Worm (Caenorhabditis elegans) whole organism, late embryonic: ENCODE results near the gene Y102F5A.1.

ENCODE experiments used
- C08G9.2 ChIP-seq: sonication (generic microtip); optimal IDR thresholded peaks from 2 replicates; lab custom pipeline; 2016; ENCODE audit warnings: mild to moderate bottlenecking, missing genetic modification characterization, moderate library complexity, missing compliant biosample characterization
- C38D4.7 ChIP-seq: fragments of 200-800 bp; sonication (Bioruptor generic); optimal IDR thresholded peaks from 2 replicates; lab custom pipeline; 2018; ENCODE audit warnings: mild to moderate bottlenecking, missing genetic modification characterization, moderate library complexity, missing compliant biosample characterization
- F13H6.1 ChIP-seq: sonication (generic microtip); optimal IDR thresholded peaks from 2 replicates; lab custom pipeline; 2016; ENCODE audit warnings: missing genetic modification characterization, missing compliant biosample characterization
- K02D7.2 ChIP-seq: sonication (generic microtip); optimal IDR thresholded peaks from 2 replicates; lab custom pipeline; 2017; ENCODE audit warnings: mild to moderate bottlenecking, missing genetic modification characterization, missing compliant biosample characterization
- ama-1 ChIP-seq: fragments of 150-350 bp; optimal IDR thresholded peaks from 2 replicates; lab custom pipeline; 2014
- ceh-24 ChIP-seq: sonication (generic microtip); optimal IDR thresholded peaks from 2 replicates; lab custom pipeline; 2016; ENCODE audit warnings: mild to moderate bottlenecking, missing genetic modification characterization, missing compliant biosample characterization
- ceh-30 ChIP-seq: fragments of 150-350 bp; optimal IDR thresholded peaks from 2 replicates; lab custom pipeline; 2014; ENCODE audit warnings: missing biosample characterization, missing genetic modification characterization
- ceh-31 ChIP-seq: sonication (generic microtip); optimal IDR thresholded peaks from 2 replicates; lab custom pipeline; 2016; ENCODE audit warnings: missing genetic modification characterization, missing compliant biosample characterization
- ceh-34 ChIP-seq: sonication (generic microtip); optimal IDR thresholded peaks from 2 replicates; lab custom pipeline; 2016; ENCODE audit warnings: mild to moderate bottlenecking, missing genetic modification characterization, missing compliant biosample characterization
- ceh-45 ChIP-seq: fragments of 200-800 bp; sonication (Bioruptor generic); IDR thresholded peaks from 2 replicates; pipeline ENCODE4 v1.3.6; 2022; ENCODE audit warnings: missing genetic modification reagents, missing genetic modification characterization, missing compliant biosample characterization
- ceh-48 ChIP-seq: sonication (generic microtip); optimal IDR thresholded peaks from 2 replicates; lab custom pipeline; 2016; ENCODE audit warnings: missing genetic modification characterization, inconsistent platforms, missing compliant biosample characterization
- ceh-6 ChIP-seq: fragments of 200-800 bp; sonication (Bioruptor generic); optimal IDR thresholded peaks from 2 replicates; lab custom pipeline; 2018; ENCODE audit warnings: mild to moderate bottlenecking, missing genetic modification characterization, missing compliant biosample characterization
- ceh-9 ChIP-seq: sonication (generic microtip); optimal IDR thresholded peaks from 2 replicates; lab custom pipeline; 2016; ENCODE audit warnings: mild to moderate bottlenecking, missing genetic modification characterization, inconsistent platforms, missing compliant biosample characterization
- elt-2 ChIP-seq: sonication (generic microtip); optimal IDR thresholded peaks from 2 replicates; lab custom pipeline; 2016; ENCODE audit warnings: missing genetic modification reagents, missing genetic modification characterization, missing compliant biosample characterization
- elt-4 ChIP-seq: sonication (generic microtip); optimal IDR thresholded peaks from 2 replicates; lab custom pipeline; 2016; ENCODE audit warnings: missing genetic modification characterization, missing compliant biosample characterization
- eyg-1 ChIP-seq: sonication (generic microtip); optimal IDR thresholded peaks from 2 replicates; lab custom pipeline; 2016; ENCODE audit warnings: missing genotype, missing genetic modification characterization, missing compliant biosample characterization
- fkh-10 ChIP-seq: fragments of 150-350 bp; optimal IDR thresholded peaks from 2 replicates; lab custom pipeline; 2014; ENCODE audit warnings: missing biosample characterization, missing genetic modification reagents, missing genetic modification characterization
- fkh-6 ChIP-seq: sonication (generic microtip); optimal IDR thresholded peaks from 2 replicates; lab custom pipeline; 2016; ENCODE audit warnings: missing genetic modification characterization, missing compliant biosample characterization
- gmeb-2 ChIP-seq: sonication (generic microtip); optimal IDR thresholded peaks from 2 replicates; lab custom pipeline; 2016; ENCODE audit warnings: missing genetic modification characterization, inconsistent platforms, missing compliant biosample characterization
- hlh-15 ChIP-seq: sonication (generic microtip); optimal IDR thresholded peaks from 2 replicates; lab custom pipeline; 2016; ENCODE audit warnings: missing genetic modification characterization, missing compliant biosample characterization
- hlh-30 ChIP-seq: sonication (generic microtip); optimal IDR thresholded peaks from 2 replicates; lab custom pipeline; 2017; ENCODE audit warnings: antibody characterized with exemption, missing genetic modification characterization, missing compliant biosample characterization; ENCODE audit not compliant: insufficient read depth
- madf-2 ChIP-seq: sonication (generic microtip); optimal IDR thresholded peaks from 2 replicates; lab custom pipeline; 2017; ENCODE audit warnings: missing genetic modification characterization, missing compliant biosample characterization
- nhr-11 ChIP-seq: fragments of 150-350 bp; optimal IDR thresholded peaks from 2 replicates; lab custom pipeline; 2014; ENCODE audit warnings: missing biosample characterization, missing genetic modification characterization
- nhr-232 ChIP-seq: sonication (generic microtip); optimal IDR thresholded peaks from 2 replicates; lab custom pipeline; 2016; ENCODE audit warnings: missing genetic modification characterization, missing compliant biosample characterization
- pag-3 ChIP-seq: sonication (generic microtip); optimal IDR thresholded peaks from 2 replicates; lab custom pipeline; 2016; ENCODE audit warnings: missing compliant biosample characterization, missing genetic modification characterization, borderline replicate concordance
- pha-4 ChIP-seq: fragments of 150-350 bp; optimal IDR thresholded peaks from 2 replicates; lab custom pipeline; 2018; ENCODE audit warnings: missing biosample characterization, missing genetic modification reagents, missing genetic modification characterization
- ref-2 ChIP-seq: sonication (generic microtip); optimal IDR thresholded peaks from 2 replicates; lab custom pipeline; 2016; ENCODE audit warnings: missing genetic modification characterization, missing compliant biosample characterization
- rnt-1 ChIP-seq: sonication (generic microtip); optimal IDR thresholded peaks from 2 replicates; lab custom pipeline; 2016; ENCODE audit warnings: missing genetic modification characterization, missing compliant biosample characterization
- syd-9 ChIP-seq: sonication (generic microtip); optimal IDR thresholded peaks from 2 replicates; lab custom pipeline; 2016; ENCODE audit warnings: mild to moderate bottlenecking, missing genetic modification characterization, moderate library complexity, missing compliant biosample characterization
- tbx-2 ChIP-seq: sonication (generic microtip); optimal IDR thresholded peaks from 2 replicates; lab custom pipeline; 2016; ENCODE audit warnings: missing genetic modification characterization, missing compliant biosample characterization
- tbx-7 ChIP-seq: sonication (generic microtip); optimal IDR thresholded peaks from 2 replicates; lab custom pipeline; 2016; ENCODE audit warnings: missing genotype, missing genetic modification characterization, missing compliant biosample characterization
- ttx-3 ChIP-seq: sonication (generic microtip); optimal IDR thresholded peaks from 2 replicates; lab custom pipeline; 2016; ENCODE audit warnings: missing genetic modification reagents, missing genetic modification characterization, missing compliant biosample characterization
- unc-3 ChIP-seq, 2 experiments: fragments of 200-800 bp in 1 of 2; sonication (Bioruptor generic) in 1 of 2; sonication (generic microtip) in 1 of 2; conservative IDR thresholded peaks in 1 of 2; optimal IDR thresholded peaks in 1 of 2; 2 replicates each; pipeline versions ENCODE4 v1.3.6 to Lab custom; 2016 to 2022; ENCODE audit warnings: missing compliant biosample characterization in 2 of 2, missing genetic modification characterization in 2 of 2, missing genetic modification reagents in 1 of 2
- unc-42 ChIP-seq: sonication (generic microtip); optimal IDR thresholded peaks from 2 replicates; lab custom pipeline; 2016; ENCODE audit warnings: missing genotype, missing genetic modification characterization, missing compliant biosample characterization
- zip-5 ChIP-seq: sonication (generic microtip); optimal IDR thresholded peaks from 2 replicates; lab custom pipeline; 2016; ENCODE audit warnings: missing genetic modification characterization, missing compliant biosample characterization

Y102F5A.1 gene

ce11 chrX:11757666-11758065 is 26.5 kb downstream of the Y102F5A.1 start (continued):
- TF ChIP-seq ceh-6 (GFP tag; lab: Kevin White, UChicago) (peak; percentile 81), tbx-2 (peak; percentile 78), unc-42 (peak; percentile 53), tbx-7 (peak; percentile 23), rnt-1 (peak; percentile 67), ama-1 (lab: Kevin White, UChicago) (no peak), ceh-48 (tag; lab: Kevin White, UChicago) (peak; percentile 63), gmeb-2 (tag; lab: Kevin White, UChicago) (peak; percentile 70), syd-9 (peak; percentile 79), zip-5 (tag; lab: Kevin White, UChicago) (peak; percentile 60), hlh-15 (peak; percentile 55), nhr-232 (tag; lab: Kevin White, UChicago) (peak; percentile 67), madf-2 (tag; lab: Kevin White, UChicago) (peak; percentile 73), nhr-11 (no peak), elt-4 (tag; lab: Kevin White, UChicago) (no peak), ceh-31 (tag; lab: Kevin White, UChicago) (peak; percentile 72), eyg-1 (tag; lab: Kevin White, UChicago) (peak; percentile 57), ceh-9 (tag; lab: Kevin White, UChicago) (peak; percentile 31), fkh-10 (GFP tag; lab: Kevin White, UChicago) (no peak), F13H6.1 (tag; lab: Kevin White, UChicago) (peak; percentile 62), ref-2 (peak; percentile 67), C08G9.2 (tag; lab: Kevin White, UChicago) (peak; percentile 74), ceh-24 (tag; lab: Kevin White, UChicago) (peak; percentile 36), ceh-30 (tag; lab: Kevin White, UChicago) (no peak), ceh-34 (tag; lab: Kevin White, UChicago) (peak; percentile 80)

- TF ChIP-seq ceh-6 (GFP tag; lab: Kevin White, UChicago), result no peak
- peak; percentile 6 for TF ChIP-seq ttx-3 (tag; lab: Kevin White, UChicago)
- no peak for TF ChIP-seq ceh-45
These were observed 31.0 kb downstream of the Y102F5A.1 start for ce11 chrX:11753155-11753554.

- TF ChIP-seq pag-3 (tag; lab: Kevin White, UChicago), result no peak
- no peak for TF ChIP-seq ceh-9 (tag; lab: Kevin White, UChicago)
- TF ChIP-seq pha-4 (tag; lab: Kevin White, UChicago), result no peak
- TF ChIP-seq ceh-45, result no peak
- no peak for TF ChIP-seq K02D7.2
- TF ChIP-seq ama-1 (lab: Kevin White, UChicago), result no peak
- no peak for TF ChIP-seq madf-2 (tag; lab: Kevin White, UChicago)
- TF ChIP-seq hlh-15, result no peak
- TF ChIP-seq ceh-30 (tag; lab: Kevin White, UChicago), result no peak
- no peak for TF ChIP-seq unc-3 (GFP tag; conservative IDR thresholded peaks at IDR 0.05; lab: Robert Waterston, UW)
- TF ChIP-seq unc-3 (tag; optimal IDR thresholded peaks at IDR 0.05; lab: Kevin White, UChicago), result no peak
- no peak for TF ChIP-seq fkh-6 (tag; lab: Kevin White, UChicago)
- TF ChIP-seq, all 69 proteins: peak for 0
These were observed 31.8 kb downstream of the Y102F5A.1 start for ce11 chrX:11752289-11752688.

- no peak for TF ChIP-seq zip-5 (tag; lab: Kevin White, UChicago)
- TF ChIP-seq fkh-6 (tag; lab: Kevin White, UChicago), result no peak
- TF ChIP-seq elt-2 (tag; lab: Kevin White, UChicago), result no peak
- no peak for TF ChIP-seq hlh-30
- no peak for TF ChIP-seq C38D4.7 (GFP tag; lab: Kevin White, UChicago)
- TF ChIP-seq syd-9, result no peak
- TF ChIP-seq unc-42, result no peak
- TF ChIP-seq hlh-15, result no peak
These were observed 38.2 kb downstream of the Y102F5A.1 start, which contains the start of gene C40H5.2 for ce11 chrX:11745821-11746485. C40H5.2 (plus strand) TSS chrX:11746076.
